Comparison of ENCODE assay signal across 2 fruit fly cellular contexts in the genomic region with DNA sequence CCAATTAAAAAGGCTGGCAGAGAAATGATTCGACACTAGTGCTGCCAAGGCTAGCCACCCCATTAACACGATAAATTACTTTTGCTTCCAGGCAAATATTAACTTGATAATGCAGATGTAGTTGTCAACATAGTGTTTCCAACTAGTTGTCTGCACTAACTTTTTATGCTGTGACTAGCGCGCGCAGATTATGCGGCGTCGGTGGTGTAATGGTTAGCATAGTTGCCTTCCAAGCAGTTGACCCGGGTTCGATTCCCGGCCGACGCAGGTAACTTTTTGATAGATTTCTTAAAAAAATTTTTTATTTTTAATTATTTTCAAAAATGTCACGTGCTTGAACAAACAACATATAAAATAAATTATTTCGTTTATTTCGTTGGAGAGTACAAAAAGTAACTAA.
TF ChIP-seq lines count a peak whose summit lies in the region.

No protein-coding gene starts in this region.

- TF ChIP-seq CTCF in whole organism, embryonic (GFP tag; optimal IDR thresholded peaks at IDR 0.05; lab: Kevin White, UChicago): no peak

TF ChIP-seq in whole organism, embryonic, 481 proteins besides CTCF, POLR2A, EP300 and RAD21:
- no peak for TF ChIP-seq dpn (GFP tag; optimal IDR thresholded peaks at IDR 0.05; lab: Kevin White, UChicago)
- no peak for TF ChIP-seq CG13296 (GFP tag; optimal IDR thresholded peaks at IDR 0.05; lab: Kevin White, UChicago)
- no peak for TF ChIP-seq CG15269 (tag; optimal IDR thresholded peaks at IDR 0.05; lab: Kevin White, UChicago)
- 0 out of 2 replicates have a peak, but pooled peaks have one; percentile 23 for TF ChIP-seq sna (GFP tag; IDR thresholded peaks at IDR 0.05; lab: Robert Waterston, UW; ENCODE audit: partially characterized antibody)
- TF ChIP-seq CG14860 (GFP tag; IDR thresholded peaks at IDR 0.05; lab: Robert Waterston, UW; ENCODE audit: partially characterized antibody): peak; percentile 25; the same call in 1 of the 3 replicates
- no peak for TF ChIP-seq CG14965 (GFP tag; optimal IDR thresholded peaks at IDR 0.05; lab: Kevin White, UChicago; ENCODE audit: borderline replicate concordance)
- TF ChIP-seq CG16813 (GFP tag; IDR thresholded peaks at IDR 0.05; lab: Robert Waterston, UW; ENCODE audit: partially characterized antibody): peak; percentile 52; the same call in 1 of the 3 replicates
- peak; percentile 95 for TF ChIP-seq Bdp1 (GFP tag; optimal IDR thresholded peaks at IDR 0.05; lab: Kevin White, UChicago)
- peak; percentile 38 for TF ChIP-seq Scr (GFP tag; IDR thresholded peaks at IDR 0.05; lab: Robert Waterston, UW; ENCODE audit: partially characterized antibody)
- TF ChIP-seq Bgb (GFP tag; IDR thresholded peaks at IDR 0.05; lab: Robert Waterston, UW; ENCODE audit: partially characterized antibody): 0 out of 2 replicates have a peak, but pooled peaks have one; percentile 24
- no peak for TF ChIP-seq Kr (GFP tag; optimal IDR thresholded peaks at IDR 0.05; lab: Kevin White, UChicago)
- TF ChIP-seq HHEX (GFP tag; optimal IDR thresholded peaks at IDR 0.05; lab: Kevin White, UChicago): no peak
- no peak for TF ChIP-seq Doc2 (GFP tag; IDR thresholded peaks at IDR 0.05; lab: Robert Waterston, UW)
- no peak for TF ChIP-seq mirr (GFP tag; optimal IDR thresholded peaks at IDR 0.05; lab: Kevin White, UChicago)
- no peak for TF ChIP-seq twi (tag; optimal IDR thresholded peaks at IDR 0.05; lab: Kevin White, UChicago)
- no peak for TF ChIP-seq org-1 (GFP tag; optimal IDR thresholded peaks at IDR 0.05; lab: Kevin White, UChicago)
- TF ChIP-seq Med (GFP tag; lab: Kevin White, UChicago): peak; percentile 41
- peak; percentile 36; the same call in 1 of the 2 replicates for TF ChIP-seq amos (GFP tag; IDR thresholded peaks at IDR 0.05; lab: Robert Waterston, UW; ENCODE audit: partially characterized antibody)
- no peak for TF ChIP-seq Dek (tag; optimal IDR thresholded peaks at IDR 0.05; lab: Kevin White, UChicago)
- TF ChIP-seq tin (GFP tag; optimal IDR thresholded peaks at IDR 0.05; lab: Kevin White, UChicago): no peak
- TF ChIP-seq stc (GFP tag; IDR thresholded peaks at IDR 0.05; lab: Robert Waterston, UW): no peak

TF ChIP-seq in whole organism, prepupa, 60 proteins besides CTCF, POLR2A, EP300 and RAD21:
- peak; percentile 39 for TF ChIP-seq Eip78C (GFP tag; lab: Kevin White, UChicago)
- no peak for TF ChIP-seq Eip93F (GFP tag; optimal IDR thresholded peaks at IDR 0.05; lab: Kevin White, UChicago)
